Worm (Caenorhabditis elegans): Measurements from ENCODE around the gene ifc-2.

ce11 chrX:612783-613182 lies 41.9 kb downstream of the ifc-2 start:
- no peak for TF ChIP-seq ztf-11 (tag; optimal IDR thresholded peaks at IDR 0.05)
- no peak for TF ChIP-seq ceh-82 (tag; optimal IDR thresholded peaks at IDR 0.05)
- TF ChIP-seq zag-1 (tag; optimal IDR thresholded peaks at IDR 0.05) = no peak
- no peak for TF ChIP-seq unc-39 (tag; optimal IDR thresholded peaks at IDR 0.05)
- TF ChIP-seq ceh-16 (tag; optimal IDR thresholded peaks at IDR 0.05) = no peak
- no peak for TF ChIP-seq ztf-4 (tag; optimal IDR thresholded peaks at IDR 0.05)
- no peak for TF ChIP-seq skn-1 (tag; optimal IDR thresholded peaks at IDR 0.05)
- TF ChIP-seq unc-62 (GFP tag; optimal IDR thresholded peaks at IDR 0.05) = no peak
- TF ChIP-seq sea-2 (GFP tag; optimal IDR thresholded peaks at IDR 0.05) = no peak
- TF ChIP-seq tbx-2 (tag; optimal IDR thresholded peaks at IDR 0.05) = no peak
- TF ChIP-seq nhr-25 (tag; optimal IDR thresholded peaks at IDR 0.05) = no peak

Measured in whole organism, L3 larva.